Fruit fly (Drosophila melanogaster) whole organism, embryonic: Measurements from ENCODE around the gene CG4783.

Experiments
- Antp ChIP-seq: fragments of 200-800 bp; sonication (Bioruptor generic); optimal IDR thresholded peaks from 3 replicates; lab custom pipeline; 2016; ENCODE audit warnings: missing biosample characterization, missing genetic modification characterization
- Atf3 ChIP-seq: fragments of 200-800 bp; sonication (Bioruptor generic); optimal IDR thresholded peaks from 3 replicates; lab custom pipeline; 2016; ENCODE audit warnings: missing biosample characterization, missing genetic modification characterization
- B-H2 ChIP-seq: fragments of 200-800 bp; sonication (Bioruptor generic); optimal IDR thresholded peaks from 2 replicates; lab custom pipeline; 2018; ENCODE audit warnings: missing biosample characterization, mild to moderate bottlenecking, missing genetic modification characterization
- Bgb ChIP-seq: fragments of 200-800 bp; sonication (Bioruptor generic); IDR thresholded peaks from 2 replicates; pipeline ENCODE4 v1.3.6; 2022; ENCODE audit warnings: missing biosample characterization, missing genetic modification characterization; ENCODE audit not compliant: partially characterized antibody
- CG10462 ChIP-seq: fragments of 200-800 bp; sonication (Bioruptor generic); optimal IDR thresholded peaks from 2 replicates; lab custom pipeline; 2016; ENCODE audit warnings: missing biosample characterization, missing genetic modification characterization
- CG10565 ChIP-seq: fragments of 200-800 bp; sonication (Bioruptor generic); optimal IDR thresholded peaks from 3 replicates; lab custom pipeline; 2016; ENCODE audit warnings: missing biosample characterization, mild to moderate bottlenecking, missing genetic modification characterization
- CG11560 ChIP-seq: fragments of 200-800 bp; sonication (Bioruptor generic); IDR thresholded peaks from 3 replicates; pipeline ENCODE4 v1.3.6; 2022; ENCODE audit warnings: missing biosample characterization, missing genetic modification characterization
- CG12391 ChIP-seq: fragments of 200-800 bp; sonication (Bioruptor generic); optimal IDR thresholded peaks from 3 replicates; lab custom pipeline; 2018; ENCODE audit warnings: missing biosample characterization, mild to moderate bottlenecking, missing genetic modification characterization, moderate library complexity
- CG14014 ChIP-seq: fragments of 200-800 bp; sonication (Bioruptor generic); IDR thresholded peaks from 2 replicates; pipeline ENCODE4 v1.3.6; 2022; ENCODE audit warnings: missing biosample characterization, missing genetic modification characterization
- CG14441 ChIP-seq: fragments of 200-800 bp; sonication (Bioruptor generic); IDR thresholded peaks from 2 replicates; pipeline ENCODE4 v1.3.6; 2022; ENCODE audit warnings: missing biosample characterization, missing genetic modification characterization
- CG14965 ChIP-seq: fragments of 200-800 bp; sonication (Bioruptor generic); optimal IDR thresholded peaks from 2 replicates; lab custom pipeline; 2016; ENCODE audit warnings: missing biosample characterization, missing genetic modification characterization, borderline replicate concordance
- CG15601 ChIP-seq: fragments of 200-800 bp; sonication (Bioruptor generic); optimal IDR thresholded peaks from 3 replicates; lab custom pipeline; 2019; ENCODE audit warnings: missing biosample characterization, mild to moderate bottlenecking, missing genetic modification characterization, moderate library complexity
- CG15696 ChIP-seq: fragments of 200-800 bp; sonication (Bioruptor generic); optimal IDR thresholded peaks from 2 replicates; lab custom pipeline; 2019; ENCODE audit warnings: missing biosample characterization, mild to moderate bottlenecking, missing genetic modification characterization, moderate library complexity
- CG1647 ChIP-seq: fragments of 200-800 bp; sonication (Bioruptor generic); optimal IDR thresholded peaks from 3 replicates; lab custom pipeline; 2016; ENCODE audit warnings: missing biosample characterization, missing genetic modification characterization
- CG16815 ChIP-seq: fragments of 200-800 bp; sonication (Bioruptor generic); optimal IDR thresholded peaks from 3 replicates; lab custom pipeline; 2017; ENCODE audit warnings: missing biosample characterization, mild to moderate bottlenecking, missing genetic modification characterization
- CG17361 ChIP-seq: fragments of 200-800 bp; sonication (Bioruptor generic); IDR thresholded peaks from 3 replicates; pipeline ENCODE4 v1.3.6; 2022; ENCODE audit warnings: missing biosample characterization, missing genetic modification characterization
- CG18262 ChIP-seq: fragments of 200-800 bp; optimal IDR thresholded peaks from 3 replicates; lab custom pipeline; 2019; ENCODE audit warnings: missing biosample characterization, mild to moderate bottlenecking, missing genetic modification characterization, moderate library complexity
- CG2129 ChIP-seq: fragments of 200-800 bp; sonication (Bioruptor generic); IDR thresholded peaks from 2 replicates; pipeline ENCODE4 v1.3.6; 2022; ENCODE audit warnings: missing biosample characterization, missing genetic modification characterization; ENCODE audit not compliant: partially characterized antibody
- CG3163 ChIP-seq: fragments of 200-800 bp; sonication (Bioruptor generic); optimal IDR thresholded peaks from 3 replicates; lab custom pipeline; 2016; ENCODE audit warnings: missing biosample characterization, missing genetic modification characterization
- CG32772 ChIP-seq: fragments of 200-800 bp; sonication (Bioruptor generic); IDR thresholded peaks from 2 replicates; pipeline ENCODE4 v1.3.6; 2022; ENCODE audit warnings: missing biosample characterization, missing genetic modification characterization
- CG3281 ChIP-seq: fragments of 200-800 bp; sonication (Bioruptor generic); optimal IDR thresholded peaks from 3 replicates; lab custom pipeline; 2017; ENCODE audit warnings: missing biosample characterization, mild to moderate bottlenecking, missing genetic modification characterization
- CG4730 ChIP-seq: fragments of 200-800 bp; sonication (Bioruptor generic); IDR thresholded peaks from 2 replicates; pipeline ENCODE4 v1.3.6; 2022; ENCODE audit warnings: missing biosample characterization, missing genetic modification characterization
- CG6765 ChIP-seq: fragments of 200-800 bp; sonication (Bioruptor generic); optimal IDR thresholded peaks from 3 replicates; lab custom pipeline; 2017; ENCODE audit warnings: missing biosample characterization, mild to moderate bottlenecking, missing genetic modification characterization
- CG7556 ChIP-seq: fragments of 200-800 bp; sonication (Bioruptor generic); optimal IDR thresholded peaks from 2 replicates; lab custom pipeline; 2017; ENCODE audit warnings: missing biosample characterization, mild to moderate bottlenecking, missing genetic modification characterization
- CG9437 ChIP-seq: fragments of 200-800 bp; sonication (Bioruptor generic); optimal IDR thresholded peaks from 2 replicates; lab custom pipeline; 2018; ENCODE audit warnings: missing biosample characterization, mild to moderate bottlenecking, missing genetic modification characterization
- Dp ChIP-seq: fragments of 200-800 bp; sonication (Bioruptor generic); optimal IDR thresholded peaks from 2 replicates; lab custom pipeline; 2018; ENCODE audit warnings: missing biosample characterization, mild to moderate bottlenecking, missing genetic modification characterization, moderate library complexity
- E2f2 ChIP-seq: fragments of 200-800 bp; sonication (Bioruptor generic); IDR thresholded peaks from 2 replicates; pipeline ENCODE4 v1.3.6; 2022; ENCODE audit warnings: missing biosample characterization, missing genetic modification characterization
- Ets97D ChIP-seq: fragments of 200-800 bp; sonication (Bioruptor generic); optimal IDR thresholded peaks from 3 replicates; lab custom pipeline; 2016; ENCODE audit warnings: missing biosample characterization, missing genetic modification characterization
- Hsf ChIP-seq: fragments of 200-800 bp; sonication (Bioruptor generic); optimal IDR thresholded peaks from 3 replicates; lab custom pipeline; 2016; ENCODE audit warnings: missing biosample characterization, missing genetic modification characterization
- Oaz ChIP-seq: fragments of 200-800 bp; sonication (Bioruptor generic); IDR thresholded peaks from 2 replicates; pipeline ENCODE4 v1.3.6; 2022; ENCODE audit warnings: missing biosample characterization, missing genetic modification characterization
- Poxn ChIP-seq: fragments of 200-800 bp; sonication (Bioruptor generic); IDR thresholded peaks from 2 replicates; pipeline ENCODE4 v1.3.6; 2022; ENCODE audit warnings: missing biosample characterization, missing genetic modification characterization
- Side ChIP-seq: fragments of 200-800 bp; sonication (Bioruptor generic); optimal IDR thresholded peaks from 2 replicates; lab custom pipeline; 2016; ENCODE audit warnings: missing biosample characterization, missing genetic modification characterization
- Xbp1 ChIP-seq: fragments of 200-800 bp; sonication (Bioruptor generic); optimal IDR thresholded peaks from 3 replicates; lab custom pipeline; 2016; ENCODE audit warnings: missing biosample characterization, mild to moderate bottlenecking, missing genetic modification characterization
- ase ChIP-seq: fragments of 200-800 bp; sonication (Bioruptor generic); IDR thresholded peaks from 3 replicates; pipeline ENCODE4 v1.3.6; 2022; ENCODE audit warnings: missing biosample characterization, missing genetic modification characterization
- cg ChIP-seq: fragments of 200-800 bp; sonication (Bioruptor generic); optimal IDR thresholded peaks from 3 replicates; lab custom pipeline; 2019; ENCODE audit warnings: missing biosample characterization, mild to moderate bottlenecking, missing genetic modification characterization, moderate library complexity
- danr ChIP-seq: fragments of 200-800 bp; sonication (Bioruptor generic); IDR thresholded peaks from 2 replicates; pipeline ENCODE4 v1.3.6; 2022; ENCODE audit warnings: missing biosample characterization, missing genetic modification characterization
- fd96Cb ChIP-seq: fragments of 200-800 bp; sonication (Bioruptor generic); optimal IDR thresholded peaks from 2 replicates; lab custom pipeline; 2018; ENCODE audit warnings: missing biosample characterization, mild to moderate bottlenecking, missing genetic modification characterization, moderate library complexity
- gcm ChIP-seq: fragments of 200-800 bp; sonication (Bioruptor generic); optimal IDR thresholded peaks from 2 replicates; lab custom pipeline; 2019; ENCODE audit warnings: missing biosample characterization, mild to moderate bottlenecking, missing genetic modification characterization, moderate library complexity
- gt ChIP-seq: fragments of 200-800 bp; sonication (Bioruptor generic); IDR thresholded peaks from 2 replicates; pipeline ENCODE4 v1.3.6; 2022; ENCODE audit warnings: missing biosample characterization, missing genetic modification characterization
- her ChIP-seq: fragments of 200-800 bp; sonication (Bioruptor generic); optimal IDR thresholded peaks from 2 replicates; lab custom pipeline; 2016; ENCODE audit warnings: missing biosample characterization, missing genetic modification characterization
- ind ChIP-seq: fragments of 200-800 bp; sonication (Bioruptor generic); optimal IDR thresholded peaks from 3 replicates; lab custom pipeline; 2016; ENCODE audit warnings: missing biosample characterization, missing genetic modification characterization
- jing ChIP-seq: fragments of 200-800 bp; sonication (Bioruptor generic); optimal IDR thresholded peaks from 2 replicates; lab custom pipeline; 2018; ENCODE audit warnings: missing biosample characterization, mild to moderate bottlenecking, missing genetic modification characterization
- jumu ChIP-seq: fragments of 200-800 bp; sonication (Bioruptor generic); optimal IDR thresholded peaks from 3 replicates; lab custom pipeline; 2016; ENCODE audit warnings: missing biosample characterization, missing genetic modification characterization
- luna ChIP-seq: fragments of 200-800 bp; sonication (Bioruptor generic); optimal IDR thresholded peaks from 2 replicates; lab custom pipeline; 2016; ENCODE audit warnings: missing biosample characterization, missing genetic modification characterization
- odd ChIP-seq: fragments of 200-800 bp; sonication (Bioruptor generic); optimal IDR thresholded peaks from 2 replicates; lab custom pipeline; 2017; ENCODE audit warnings: missing biosample characterization, mild to moderate bottlenecking, missing genetic modification characterization
- peb ChIP-seq: fragments of 200-800 bp; sonication (Bioruptor generic); IDR thresholded peaks from 2 replicates; pipeline ENCODE4 v1.3.6; 2022; ENCODE audit warnings: missing biosample characterization, missing genetic modification characterization
- pho ChIP-seq: fragments of 200-800 bp; sonication (Bioruptor generic); optimal IDR thresholded peaks from 2 replicates; lab custom pipeline; 2016; ENCODE audit warnings: missing biosample characterization, missing genetic modification characterization
- sens ChIP-seq: fragments of 200-800 bp; sonication (Bioruptor generic); peaks from one replicate; lab custom pipeline; 2016; ENCODE audit warnings: missing biosample characterization, missing genetic modification characterization
- sna ChIP-seq: fragments of 200-800 bp; sonication (Bioruptor generic); IDR thresholded peaks from 2 replicates; pipeline ENCODE4 v1.3.6; 2022; ENCODE audit warnings: missing biosample characterization, missing genetic modification characterization; ENCODE audit not compliant: partially characterized antibody
- sqz ChIP-seq: fragments of 200-800 bp; sonication (Bioruptor generic); optimal IDR thresholded peaks from 3 replicates; lab custom pipeline; 2018; ENCODE audit warnings: missing biosample characterization, mild to moderate bottlenecking, missing genetic modification characterization
- twi ChIP-seq: fragments of 200-800 bp; optimal IDR thresholded peaks from 2 replicates; lab custom pipeline; 2019; ENCODE audit warnings: missing biosample characterization, mild to moderate bottlenecking, missing genetic modification characterization, moderate library complexity

CG4783 gene

dm6 chr3R:19908863-19909343 lies 39.3 kb upstream of the CG4783 start (continued):
- TF ChIP-seq jumu (GFP tag; lab: Kevin White, UChicago) = peak; percentile 72
- TF ChIP-seq CG6765 (GFP tag; lab: Kevin White, UChicago) = no peak
- TF ChIP-seq Hsf = peak; percentile 87
- no peak for TF ChIP-seq sna (GFP tag; lab: Robert Waterston, UW)
- TF ChIP-seq CG15601 (tag; lab: Kevin White, UChicago) = peak; percentile 45
- TF ChIP-seq CG3281 (GFP tag; lab: Kevin White, UChicago) = peak; percentile 70
- TF ChIP-seq CG17361 (GFP tag; lab: Robert Waterston, UW) = peak; percentile 67
- peak; percentile 25; the same call in 1 of the 2 replicates for TF ChIP-seq danr
- peak; percentile 78 for TF ChIP-seq fd96Cb (tag; lab: Kevin White, UChicago)
- TF ChIP-seq odd (GFP tag; lab: Kevin White, UChicago) = peak; percentile 79
- TF ChIP-seq CG7556 (GFP tag; lab: Kevin White, UChicago) = peak; percentile 84
- TF ChIP-seq Side (GFP tag; lab: Kevin White, UChicago) = peak; percentile 53
- TF ChIP-seq gt (GFP tag; lab: Robert Waterston, UW) = no peak; the same call in 1 of the 2 replicates
- peak; percentile 60; the same call in 2 of the 3 replicates for TF ChIP-seq CG11560 (tag; lab: Robert Waterston, UW)
- peak; percentile 77 for TF ChIP-seq CG4730 (GFP tag; lab: Robert Waterston, UW)
- peak; percentile 84 for TF ChIP-seq ase (GFP tag; lab: Robert Waterston, UW)
- TF ChIP-seq CG10565 = no peak
- peak; percentile 81 for TF ChIP-seq CG14014
- TF ChIP-seq Ets97D (GFP tag; lab: Kevin White, UChicago) = peak; percentile 38
- TF ChIP-seq Antp (GFP tag; lab: Kevin White, UChicago) = peak; percentile 89
- no peak for TF ChIP-seq twi (tag; lab: Kevin White, UChicago)
- peak; percentile 72 for TF ChIP-seq jing
- TF ChIP-seq CG15696 = no peak
- peak; percentile 68 for TF ChIP-seq CG10462
- TF ChIP-seq Oaz (GFP tag; lab: Robert Waterston, UW) = peak; percentile 69
- TF ChIP-seq cg (GFP tag; lab: Kevin White, UChicago) = no peak
- peak; percentile 73 for TF ChIP-seq E2f2
- TF ChIP-seq Dp (GFP tag; lab: Kevin White, UChicago) = no peak
- peak; percentile 73 for TF ChIP-seq pho (GFP tag; lab: Kevin White, UChicago)
- peak; percentile 71 for TF ChIP-seq Poxn (GFP tag; lab: Robert Waterston, UW)
- TF ChIP-seq CG2129 = no peak
- TF ChIP-seq Atf3 (GFP tag; lab: Kevin White, UChicago) = peak; percentile 78
- peak; percentile 88 for TF ChIP-seq her (GFP tag; lab: Kevin White, UChicago)
- no peak for TF ChIP-seq sqz (GFP tag; lab: Kevin White, UChicago)
- peak; percentile 67 for TF ChIP-seq gcm (GFP tag; lab: Kevin White, UChicago)
- peak; percentile 69 for TF ChIP-seq CG9437 (GFP tag; lab: Kevin White, UChicago)
- TF ChIP-seq B-H2 = no peak
- TF ChIP-seq luna (GFP tag; lab: Kevin White, UChicago) = peak; percentile 51
- TF ChIP-seq ind = peak; percentile 88
- TF ChIP-seq Xbp1 (GFP tag; lab: Kevin White, UChicago) = peak; percentile 85
- peak; percentile 67 for TF ChIP-seq peb (GFP tag; lab: Robert Waterston, UW)
- TF ChIP-seq Bgb (GFP tag; lab: Robert Waterston, UW) = peak; percentile 50
- TF ChIP-seq CG12391 (tag; lab: Kevin White, UChicago) = peak; percentile 80
- peak; percentile 96 for TF ChIP-seq sens (GFP tag; lab: Kevin White, UChicago)
- no peak for TF ChIP-seq CG14965 (GFP tag; lab: Kevin White, UChicago)
- peak; percentile 54 for TF ChIP-seq CG3163 (GFP tag; lab: Kevin White, UChicago)
- TF ChIP-seq CG18262 (tag; lab: Kevin White, UChicago) = peak; percentile 62
- TF ChIP-seq CG1647 (GFP tag; lab: Kevin White, UChicago) = peak; percentile 82
- TF ChIP-seq CG32772 (GFP tag; lab: Robert Waterston, UW) = peak; percentile 82
- peak; percentile 68 for TF ChIP-seq CG16815 (GFP tag; lab: Kevin White, UChicago)
- TF ChIP-seq CG14441 (GFP tag; lab: Robert Waterston, UW) = peak; percentile 90
